Fruit fly (Drosophila melanogaster): ENCODE measurements around the gene Arp6.

Arp6 gene

DNA sequence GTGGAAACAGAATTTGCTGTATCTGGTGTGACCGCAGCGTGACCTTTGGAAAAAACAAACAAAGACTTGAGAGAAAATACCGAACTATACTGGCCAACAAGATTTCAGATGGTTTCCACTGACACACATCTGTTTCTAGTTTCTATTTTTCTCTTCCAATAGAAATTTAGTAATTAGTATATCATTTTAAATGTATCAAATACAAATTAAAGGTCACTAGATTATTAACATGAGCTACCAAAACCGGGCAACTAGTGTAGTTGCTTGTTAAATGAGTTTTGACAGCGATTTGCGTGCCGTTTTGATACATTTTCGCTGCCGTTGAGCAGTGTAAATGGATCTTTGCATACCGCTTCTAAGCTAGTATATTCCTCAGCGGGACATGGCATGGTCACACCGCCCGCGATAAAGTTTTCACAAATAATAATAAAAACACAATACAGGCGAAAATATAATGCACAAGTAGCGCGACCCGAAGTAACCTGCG lies 33.2 kb downstream of the Arp6 start, which contains the start of the genes Pis and Hap40:
Gene Pis, minus strand, starts transcription at position 51 of the 487 bp plus-strand sequence.
Gene Hap40, plus strand, starts transcription at position 406 of the 487 bp plus-strand sequence.
- no peak for TF ChIP-seq CG17801 (GFP tag; optimal IDR thresholded peaks at IDR 0.05; ENCODE audit: partially characterized antibody)

DNA sequence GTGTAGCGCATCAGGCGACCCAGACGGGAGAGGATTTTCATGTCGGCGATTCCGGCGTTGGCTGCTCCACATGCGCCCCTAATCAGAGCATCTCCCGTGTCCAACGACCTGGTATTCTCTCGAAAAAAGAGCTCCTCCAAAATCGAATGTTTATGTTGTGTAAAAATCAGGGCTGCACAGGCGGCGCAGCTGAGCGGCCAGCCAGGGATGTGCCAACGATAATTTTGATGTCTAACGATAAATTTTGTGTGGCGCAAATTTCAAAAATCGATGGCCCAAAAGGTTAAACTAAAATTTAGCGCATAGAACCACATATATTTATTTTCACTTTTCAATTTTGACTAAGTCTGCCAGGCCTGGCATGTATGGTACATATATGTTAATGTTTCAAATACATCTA lies 35.9 kb downstream of the Arp6 start, which contains the start of gene CG9240:
Gene CG9240, minus strand, starts transcription at position 213 of the 400 bp plus-strand sequence.
- TF ChIP-seq CG17801 (GFP tag; optimal IDR thresholded peaks at IDR 0.05; ENCODE audit: partially characterized antibody) = peak; percentile 47

DNA sequence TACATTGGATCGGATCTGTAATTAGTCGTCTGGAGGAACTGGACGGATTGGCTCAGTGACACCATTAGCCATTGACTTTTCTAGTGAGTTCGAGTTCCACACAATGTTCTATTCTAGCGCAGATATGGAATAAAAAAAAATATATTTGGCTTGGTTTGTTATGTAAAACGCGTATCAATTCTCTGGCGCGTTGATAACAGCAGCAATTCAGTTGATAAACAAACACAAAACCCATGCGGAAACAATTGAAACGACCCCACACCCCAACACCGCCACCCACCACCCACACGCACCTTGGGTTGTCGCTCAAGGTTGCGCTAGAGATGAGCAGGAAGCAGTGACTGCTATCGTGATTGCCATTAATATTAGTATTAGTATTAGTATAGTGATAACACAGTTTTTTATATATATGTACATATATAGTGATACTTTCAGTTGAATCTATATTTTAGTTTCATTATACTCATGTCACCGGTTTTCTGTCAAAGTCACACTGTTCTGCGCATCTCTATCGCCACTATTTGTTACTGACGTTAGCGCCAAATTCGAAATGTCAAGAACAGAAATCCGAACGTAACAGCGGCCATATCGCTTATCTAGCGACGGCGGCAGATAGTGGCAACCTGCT lies 39.2 kb downstream of the Arp6 start:
- peak; percentile 86 for TF ChIP-seq CG17801 (GFP tag; optimal IDR thresholded peaks at IDR 0.05; ENCODE audit: partially characterized antibody)

DNA sequence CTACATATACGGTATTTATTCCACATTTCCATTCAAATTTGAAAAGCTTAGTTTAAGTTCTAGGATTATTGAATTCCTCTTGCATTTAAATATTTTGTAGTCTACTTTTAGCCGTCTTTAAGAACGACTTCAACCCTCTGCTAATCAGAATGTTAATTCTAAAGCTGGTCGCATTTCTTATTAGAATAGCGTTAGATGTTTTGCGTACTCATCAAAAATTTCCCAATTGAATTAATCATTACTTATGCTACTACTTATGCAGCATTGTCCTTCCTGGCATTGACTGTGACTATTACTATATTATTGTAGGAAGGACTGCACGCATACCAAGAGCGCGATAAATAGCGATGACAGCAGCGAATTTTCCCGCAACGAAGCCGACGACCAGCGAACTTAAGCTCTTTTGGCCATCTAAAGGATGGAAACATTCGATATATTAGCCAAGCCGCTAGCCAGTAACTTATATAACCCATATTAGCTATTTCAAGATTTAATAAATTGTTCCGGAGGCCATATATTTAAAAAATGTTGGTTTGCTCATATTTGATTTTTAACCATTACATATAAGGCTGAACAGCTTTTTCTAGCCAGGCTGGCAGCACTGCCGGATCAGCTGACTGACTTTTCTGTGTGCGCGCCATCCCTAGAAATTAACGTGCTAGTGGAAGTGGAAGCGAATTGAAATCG lies 39.9 kb downstream of the Arp6 start, which contains the start of gene CG8128:
Gene CG8128, plus strand, starts transcription at position 641 of the 687 bp plus-strand sequence.
- TF ChIP-seq CG17801 (GFP tag; optimal IDR thresholded peaks at IDR 0.05; ENCODE audit: partially characterized antibody) = peak; percentile 8

DNA sequence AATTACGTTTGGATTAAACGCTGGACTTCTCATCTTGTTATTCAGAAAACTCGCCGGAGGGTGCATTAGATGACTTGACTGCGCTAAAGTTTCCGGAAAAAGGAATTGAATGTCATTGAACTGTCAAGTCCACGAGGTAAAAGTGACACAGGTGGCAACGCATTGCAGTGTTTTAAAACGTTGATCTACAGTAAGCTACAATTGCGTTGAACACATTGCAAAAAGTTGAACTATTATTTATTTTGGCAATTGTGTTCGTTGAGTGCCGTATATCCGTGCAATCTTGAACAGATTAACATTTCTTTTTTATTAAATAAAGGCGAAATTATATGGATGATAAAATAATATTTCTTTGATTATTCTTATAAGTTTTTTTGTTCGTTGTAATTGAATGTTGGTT lies 48.2 kb downstream of the Arp6 start, which contains the start of gene CG15599:
Gene CG15599, minus strand, starts transcription at position 101 of the 400 bp plus-strand sequence.
- no peak for TF ChIP-seq CG17801 (GFP tag; optimal IDR thresholded peaks at IDR 0.05; ENCODE audit: partially characterized antibody)
